Fruit fly (Drosophila melanogaster): Measurements from ENCODE around the gene gb.
A peak's percentile ranks its signal among the peaks of the same experiment; 100 is the strongest.

Gene gb

DNA sequence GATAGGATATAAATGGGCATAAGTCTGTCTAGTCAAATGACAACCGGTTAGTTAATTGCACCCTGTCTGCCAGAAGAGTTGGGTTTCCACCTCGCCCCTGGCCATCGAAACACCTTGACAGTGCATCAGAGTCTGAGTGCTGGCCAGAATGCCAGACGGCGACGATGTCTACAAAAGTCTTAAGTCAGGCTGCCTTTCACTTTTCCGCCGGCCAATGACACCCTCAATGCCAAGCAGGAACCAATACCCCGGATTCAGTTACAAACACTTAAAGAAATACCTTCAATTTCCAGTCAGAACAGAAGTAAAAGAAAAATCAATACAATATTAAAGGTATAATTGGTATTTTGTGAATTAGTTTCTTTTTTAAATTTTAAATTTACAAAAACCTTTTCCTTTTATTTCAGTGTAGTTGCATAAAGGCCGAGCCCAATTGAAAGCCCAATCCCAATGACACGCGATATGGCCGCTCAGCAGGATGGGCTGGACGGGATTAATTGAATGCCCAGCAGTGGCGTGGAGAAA, 27.5 kb downstream of the gb start (continued):
- TF ChIP-seq CG8319 (GFP tag; optimal IDR thresholded peaks at IDR 0.05) = peak; percentile 4
- peak; percentile 51 for TF ChIP-seq CG3032 (tag; optimal IDR thresholded peaks at IDR 0.05)
- TF ChIP-seq cyc (GFP tag; optimal IDR thresholded peaks at IDR 0.05) = no peak
- no peak for TF ChIP-seq Gug (GFP tag; IDR thresholded peaks at IDR 0.05)
- TF ChIP-seq CG8632 (GFP tag; optimal IDR thresholded peaks at IDR 0.05) = no peak
- TF ChIP-seq OdsH (GFP tag; optimal IDR thresholded peaks at IDR 0.05) = no peak
- no peak for TF ChIP-seq acj6 (GFP tag; optimal IDR thresholded peaks at IDR 0.05)
- TF ChIP-seq CG15336 (GFP tag; IDR thresholded peaks at IDR 0.05) = peak; percentile 17; the same call in 1 of the 2 replicates
- peak; percentile 14 for TF ChIP-seq Met (GFP tag; optimal IDR thresholded peaks at IDR 0.05)
- peak; percentile 59 for TF ChIP-seq Eip75B (GFP tag; optimal IDR thresholded peaks at IDR 0.05)
- peak; percentile 53 for TF ChIP-seq achi (GFP tag; optimal IDR thresholded peaks at IDR 0.05)
- no peak for TF ChIP-seq Hr4 (GFP tag; optimal IDR thresholded peaks at IDR 0.05)
- TF ChIP-seq pdm3 (GFP tag; optimal IDR thresholded peaks at IDR 0.05) = no peak
- peak; percentile 46 for TF ChIP-seq CG7368 (GFP tag; optimal IDR thresholded peaks at IDR 0.05)
- peak; percentile 6 for TF ChIP-seq CG32006 (GFP tag; optimal IDR thresholded peaks at IDR 0.05)
- peak; percentile 73 for TF ChIP-seq eg (GFP tag; IDR thresholded peaks at IDR 0.05)
- TF ChIP-seq salr (GFP tag; optimal IDR thresholded peaks at IDR 0.05) = no peak
- TF ChIP-seq Sox15 (GFP tag; optimal IDR thresholded peaks at IDR 0.05) = no peak
- TF ChIP-seq CG11762 (GFP tag; optimal IDR thresholded peaks at IDR 0.05; ENCODE audit: insufficient read depth) = peak; percentile 1
- TF ChIP-seq Eip93F (GFP tag; optimal IDR thresholded peaks at IDR 0.05) = no peak
- TF ChIP-seq dsx (GFP tag; optimal IDR thresholded peaks at IDR 0.05; ENCODE audit: poor library complexity, severe bottlenecking) = peak; percentile 66
- no peak for TF ChIP-seq CG31627 (GFP tag; optimal IDR thresholded peaks at IDR 0.05)
- no peak for TF ChIP-seq Smox (GFP tag; optimal IDR thresholded peaks at IDR 0.05)
- no peak for TF ChIP-seq CG10669 (GFP tag; optimal IDR thresholded peaks at IDR 0.05)
- TF ChIP-seq fd59A (GFP tag; optimal IDR thresholded peaks at IDR 0.05) = no peak
- peak; percentile 8 for TF ChIP-seq CG6276 (GFP tag; optimal IDR thresholded peaks at IDR 0.05)
- TF ChIP-seq svp (GFP tag) = no peak
- no peak for TF ChIP-seq Sox102F (GFP tag; optimal IDR thresholded peaks at IDR 0.05)
- TF ChIP-seq Hr39 (GFP tag; optimal IDR thresholded peaks at IDR 0.05) = no peak
- no peak for TF ChIP-seq Sox14 (GFP tag; optimal IDR thresholded peaks at IDR 0.05)
- peak; percentile 68 to 74 for TF ChIP-seq ss (GFP tag; optimal IDR thresholded peaks at IDR 0.05)
- TF ChIP-seq net (GFP tag; optimal IDR thresholded peaks at IDR 0.05) = peak; percentile 22
- TF ChIP-seq CG11294 (GFP tag; IDR thresholded peaks at IDR 0.05) = no peak
- TF ChIP-seq CG8119 (GFP tag; IDR thresholded peaks at IDR 0.05) = no peak
- TF ChIP-seq Eip78C (GFP tag) = peak; percentile 92
- TF ChIP-seq CG1621 (tag; optimal IDR thresholded peaks at IDR 0.05) = no peak
- TF ChIP-seq Lpt (GFP tag; optimal IDR thresholded peaks at IDR 0.05) = peak; percentile 9
- TF ChIP-seq CG34406 (GFP tag; optimal IDR thresholded peaks at IDR 0.05) = no peak
- no peak for TF ChIP-seq dac (GFP tag; optimal IDR thresholded peaks at IDR 0.05)
- no peak for TF ChIP-seq esn (GFP tag; optimal IDR thresholded peaks at IDR 0.05)

DNA sequence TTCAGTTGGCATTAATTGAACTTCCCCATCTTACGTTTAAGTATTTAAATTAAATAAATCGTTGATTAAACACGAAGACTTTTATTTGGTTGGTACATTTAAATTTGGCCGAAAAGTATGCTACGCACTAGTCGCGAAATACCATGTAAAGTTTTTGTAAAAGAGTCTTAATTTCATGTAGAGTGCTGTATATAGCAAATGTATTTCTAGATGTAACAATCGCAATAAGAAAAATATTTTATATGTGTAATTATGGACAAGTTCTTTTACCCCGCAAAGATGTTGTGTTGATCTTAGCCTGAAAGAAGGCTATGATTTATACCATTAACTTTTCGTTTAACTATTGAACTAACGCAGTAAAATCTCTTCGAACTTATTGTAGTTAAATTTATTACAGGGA, 29.3 kb downstream of the gb start:
- TF ChIP-seq ss (GFP tag; optimal IDR thresholded peaks at IDR 0.05) (no peak), Eip78C (GFP tag) (peak; percentile 52)

DNA sequence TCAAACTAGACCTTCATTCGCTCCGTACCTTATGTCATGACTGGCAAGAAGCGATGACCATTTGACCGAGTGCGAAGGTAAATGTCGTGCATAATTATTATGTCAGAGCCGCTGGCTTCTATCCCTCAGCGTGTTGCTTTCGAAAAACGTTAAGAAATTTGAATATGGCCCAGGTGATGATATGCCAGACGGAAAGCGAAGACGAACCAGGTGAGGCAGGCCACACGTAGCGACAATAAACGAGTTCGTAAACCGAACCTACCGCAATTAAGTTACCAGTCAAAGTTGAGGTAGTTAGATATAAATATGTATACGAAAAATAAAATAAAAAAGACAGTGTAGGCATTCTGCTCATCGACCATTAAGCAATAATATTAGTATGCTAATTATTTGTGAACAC, 35.5 kb downstream of the gb start:
- TF ChIP-seq salr (GFP tag; optimal IDR thresholded peaks at IDR 0.05) = no peak
- no peak for TF ChIP-seq pdm3 (GFP tag; optimal IDR thresholded peaks at IDR 0.05)
- TF ChIP-seq Eip75B (GFP tag; optimal IDR thresholded peaks at IDR 0.05) = no peak
- no peak for TF ChIP-seq CG3919 (GFP tag; optimal IDR thresholded peaks at IDR 0.05)
- TF ChIP-seq CG10669 (GFP tag; optimal IDR thresholded peaks at IDR 0.05) = no peak
- TF ChIP-seq lz (GFP tag; optimal IDR thresholded peaks at IDR 0.05) = no peak
- no peak for TF ChIP-seq CG7368 (GFP tag; optimal IDR thresholded peaks at IDR 0.05)
- TF ChIP-seq Hr4 (GFP tag; optimal IDR thresholded peaks at IDR 0.05) = no peak
- TF ChIP-seq dsx (GFP tag; optimal IDR thresholded peaks at IDR 0.05; ENCODE audit: poor library complexity, severe bottlenecking) = no peak
- TF ChIP-seq CG6792 (GFP tag; optimal IDR thresholded peaks at IDR 0.05) = no peak
- no peak for TF ChIP-seq CG6808 (GFP tag; optimal IDR thresholded peaks at IDR 0.05)
- no peak for TF ChIP-seq svp (GFP tag)
- no peak for TF ChIP-seq CG6854 (GFP tag; optimal IDR thresholded peaks at IDR 0.05)
- TF ChIP-seq CG10631 (GFP tag; optimal IDR thresholded peaks at IDR 0.05) = no peak
- no peak for TF ChIP-seq Met (GFP tag; optimal IDR thresholded peaks at IDR 0.05)
- no peak for TF ChIP-seq OdsH (GFP tag; optimal IDR thresholded peaks at IDR 0.05)
- TF ChIP-seq acj6 (GFP tag; optimal IDR thresholded peaks at IDR 0.05) = no peak
